Fruit fly (Drosophila melanogaster): ENCODE measurements around the gene CG32148.

- TF ChIP-seq usp (GFP tag; optimal IDR thresholded peaks at IDR 0.05) (no peak), pan (optimal IDR thresholded peaks at IDR 0.05) (no peak), EcR (GFP tag; optimal IDR thresholded peaks at IDR 0.05) (no peak), CG8478 (optimal IDR thresholded peaks at IDR 0.05) (no peak), Dll (optimal IDR thresholded peaks at IDR 0.05) (no peak), psq (optimal IDR thresholded peaks at IDR 0.05) (no peak)
Measured at dm6 chr3L:15021008-15021407, 2.3 kb upstream of the CG32148 start.

All from whole organism.